Worm (Caenorhabditis elegans) whole organism, young adult: ENCODE results near the gene T24C4.10.

Source experiments
- chd-7 ChIP-seq: sonication (generic microtip); optimal IDR thresholded peaks from 2 replicates; lab custom pipeline; 2016; ENCODE audit warnings: mild to moderate bottlenecking, missing genetic modification characterization, moderate library complexity, missing compliant biosample characterization
- sptf-2 ChIP-seq: fragments of 200-800 bp; sonication (Bioruptor generic); optimal IDR thresholded peaks from 2 replicates; lab custom pipeline; 2018; ENCODE audit warnings: mild to moderate bottlenecking, missing genetic modification characterization, missing compliant biosample characterization

DNA sequence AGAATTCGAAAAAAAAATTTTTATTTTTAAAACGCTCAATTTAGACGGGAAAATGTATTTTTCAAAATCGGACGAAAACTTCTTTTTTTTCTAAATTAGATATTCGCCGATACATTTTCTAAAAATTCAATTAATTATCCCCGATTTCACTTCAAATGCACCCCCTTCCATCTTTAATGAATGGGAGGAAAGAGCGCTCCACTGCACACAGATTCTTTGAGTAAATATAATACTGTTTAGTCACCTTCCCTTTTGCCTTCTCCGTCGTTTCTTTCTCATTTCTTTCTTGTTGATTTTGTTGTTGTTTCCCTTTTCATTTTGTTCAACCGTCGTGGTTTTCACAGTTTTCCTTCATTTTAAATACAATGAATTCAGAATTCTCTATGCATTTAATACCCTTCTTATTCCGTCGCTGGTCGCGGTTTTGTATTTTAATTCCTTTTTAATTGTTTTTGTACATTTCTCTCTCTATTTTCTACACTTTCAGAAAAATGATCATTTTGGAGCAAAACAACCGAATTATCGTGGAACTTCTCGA, 29.2 kb downstream of the T24C4.10 start, which contains the start of gene arx-4:
- no peak for TF ChIP-seq chd-7 (tag; lab: Kevin White, UChicago)
- TF ChIP-seq sptf-2 (GFP tag; lab: Kevin White, UChicago), result no peak
